Worm (Caenorhabditis elegans): ENCODE data around the gene col-9.

ce11 chrX:13631122-13631672 lies 41.4 kb downstream of the col-9 start, which contains the start of gene nlg-1:
- no peak for TF ChIP-seq ama-1 (optimal IDR thresholded peaks at IDR 0.05)
- no peak for TF ChIP-seq sox-4 (tag; optimal IDR thresholded peaks at IDR 0.05)
- TF ChIP-seq lin-15B (tag; optimal IDR thresholded peaks at IDR 0.05), result no peak
- no peak for TF ChIP-seq elt-3 (tag; optimal IDR thresholded peaks at IDR 0.05)
- TF ChIP-seq unc-130 (tag; optimal IDR thresholded peaks at IDR 0.05), result no peak
- peak; percentile 78 for TF ChIP-seq fkh-10 (GFP tag; optimal IDR thresholded peaks at IDR 0.05)
- TF ChIP-seq unc-62 (GFP tag; optimal IDR thresholded peaks at IDR 0.05), result no peak
- no peak for TF ChIP-seq ces-1 (GFP tag; optimal IDR thresholded peaks at IDR 0.05)
- no peak for TF ChIP-seq mab-9 (GFP tag; IDR thresholded peaks at IDR 0.05)

Measured in whole organism, L1 larva.